Fruit fly (Drosophila melanogaster): ENCODE data around the gene Iml1.

Gene Iml1

DNA sequence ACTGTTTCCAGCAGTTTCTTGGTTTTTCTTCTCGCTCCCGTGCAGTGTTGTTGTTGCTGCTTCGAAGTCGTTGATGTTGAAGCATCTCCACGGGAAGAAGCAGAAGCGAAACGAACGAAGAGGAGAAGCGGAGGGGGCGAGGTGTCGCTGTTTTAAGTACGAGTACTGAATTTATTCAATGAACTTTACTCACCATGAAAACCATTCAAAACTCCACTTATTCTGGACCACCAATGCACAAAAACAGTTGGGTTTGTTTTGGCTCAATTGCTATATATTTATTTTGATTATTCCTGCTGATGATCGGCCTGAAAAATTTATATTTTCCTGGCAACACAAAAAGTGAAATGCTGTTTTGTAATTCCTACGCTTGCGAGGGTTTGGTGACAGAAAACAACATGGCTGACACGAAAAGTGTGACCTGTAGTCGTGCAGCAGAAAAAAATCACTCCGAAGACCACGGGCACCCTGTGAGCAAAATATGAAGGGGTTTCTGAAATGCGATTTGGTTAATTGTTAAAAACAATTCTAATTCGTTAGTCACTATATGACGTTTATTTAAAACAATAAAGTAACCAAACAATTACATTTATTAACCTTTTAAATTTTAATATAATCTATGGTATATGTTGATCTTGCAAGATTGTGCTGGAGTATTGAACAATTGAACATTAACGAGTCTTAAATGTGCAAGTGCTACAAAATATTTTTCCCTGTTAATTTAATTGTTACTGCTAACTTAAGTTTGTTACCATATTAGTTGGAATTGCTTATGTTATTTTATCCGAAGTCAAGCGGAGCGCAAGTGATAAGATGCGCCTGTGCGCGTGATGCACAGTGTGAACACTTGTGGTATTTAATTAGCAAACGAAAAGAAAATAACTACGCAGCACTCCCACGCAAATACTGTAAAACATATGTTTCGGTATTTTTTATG is 34.7 kb upstream of the Iml1 start, which contains the start of gene CG7879 (continued):
- peak; percentile 9 for TF ChIP-seq salm (tag; optimal IDR thresholded peaks at IDR 0.05)
- TF ChIP-seq CHES-1-like (GFP tag; optimal IDR thresholded peaks at IDR 0.05), result no peak
- TF ChIP-seq lov (optimal IDR thresholded peaks at IDR 0.05), result no peak
- no peak for TF ChIP-seq lov (GFP tag; IDR thresholded peaks at IDR 0.05)
- TF ChIP-seq gfzf (GFP tag; optimal IDR thresholded peaks at IDR 0.05), result peak; percentile 84
- no peak for TF ChIP-seq fru (optimal IDR thresholded peaks at IDR 0.05)
- peak; percentile 25 for TF ChIP-seq sisA (GFP tag; IDR thresholded peaks at IDR 0.05)
- TF ChIP-seq hb (GFP tag; IDR thresholded peaks at IDR 0.05; ENCODE audit: partially characterized antibody), result no peak
- peak; percentile 2 for TF ChIP-seq CG10267 (tag; optimal IDR thresholded peaks at IDR 0.05)
- 0 out of 2 replicates have a peak, but pooled peaks have one; percentile 18 for TF ChIP-seq sob (GFP tag; IDR thresholded peaks at IDR 0.05)
- TF ChIP-seq al (GFP tag; IDR thresholded peaks at IDR 0.05), result 0 out of 2 replicates have a peak, but pooled peaks have one; percentile 28
- TF ChIP-seq lilli (GFP tag; optimal IDR thresholded peaks at IDR 0.05), result peak; percentile 25
- TF ChIP-seq CG1603 (tag; optimal IDR thresholded peaks at IDR 0.05), result peak; percentile 55
- 0 out of 2 replicates have a peak, but pooled peaks have one; percentile 14 for TF ChIP-seq CG8765 (GFP tag; IDR thresholded peaks at IDR 0.05)
- peak; percentile 1 for TF ChIP-seq Ssrp (tag; optimal IDR thresholded peaks at IDR 0.05)
- no peak for TF ChIP-seq CG12744 (GFP tag; optimal IDR thresholded peaks at IDR 0.05)
- TF ChIP-seq wor (GFP tag; IDR thresholded peaks at IDR 0.05), result no peak
- 0 out of 2 replicates have a peak, but pooled peaks have one; percentile 13 for TF ChIP-seq H2.0 (GFP tag; IDR thresholded peaks at IDR 0.05)
- TF ChIP-seq trem (tag; optimal IDR thresholded peaks at IDR 0.05), result peak; percentile 0
- TF ChIP-seq CG5953 (GFP tag; IDR thresholded peaks at IDR 0.05), result 0 out of 2 replicates have a peak, but pooled peaks have one; percentile 20
- no peak for TF ChIP-seq Scr (GFP tag; IDR thresholded peaks at IDR 0.05; ENCODE audit: partially characterized antibody)
- TF ChIP-seq CG10209 (GFP tag; optimal IDR thresholded peaks at IDR 0.05), result peak; percentile 16
- peak; percentile 45 for TF ChIP-seq CG3847 (GFP tag; IDR thresholded peaks at IDR 0.05)
- TF ChIP-seq Meics (GFP tag; optimal IDR thresholded peaks at IDR 0.05), result peak; percentile 51
- TF ChIP-seq Gug (GFP tag; IDR thresholded peaks at IDR 0.05), result peak; percentile 19; the same call in 1 of the 4 replicates
- TF ChIP-seq CG4404 (GFP tag; IDR thresholded peaks at IDR 0.05), result no peak
- peak; percentile 25 for TF ChIP-seq Hand (GFP tag; optimal IDR thresholded peaks at IDR 0.05)
- TF ChIP-seq ci (GFP tag; IDR thresholded peaks at IDR 0.05), result peak; percentile 65
- TF ChIP-seq tin (GFP tag; optimal IDR thresholded peaks at IDR 0.05), result peak; percentile 8
- TF ChIP-seq CG12155 (GFP tag; optimal IDR thresholded peaks at IDR 0.05), result peak; percentile 20
- TF ChIP-seq CG10565 (GFP tag; optimal IDR thresholded peaks at IDR 0.05), result no peak
- TF ChIP-seq CG9215 (GFP tag; IDR thresholded peaks at IDR 0.05), result peak; percentile 49; the same call in 1 of the 2 replicates
- TF ChIP-seq chm (GFP tag; IDR thresholded peaks at IDR 0.05), result peak; percentile 62
- TF ChIP-seq CG2199 (GFP tag; IDR thresholded peaks at IDR 0.05), result no peak
- TF ChIP-seq Lhr (GFP tag; optimal IDR thresholded peaks at IDR 0.05), result peak; percentile 27
- TF ChIP-seq gcm (GFP tag; optimal IDR thresholded peaks at IDR 0.05), result peak; percentile 7
- TF ChIP-seq HLHmδ (GFP tag; optimal IDR thresholded peaks at IDR 0.05), result peak; percentile 38
- TF ChIP-seq CG6254 (GFP tag; optimal IDR thresholded peaks at IDR 0.05), result peak; percentile 99
- peak; percentile 81 for TF ChIP-seq Ets65A (GFP tag)
- no peak for TF ChIP-seq CG11723 (GFP tag; optimal IDR thresholded peaks at IDR 0.05)
- no peak for TF ChIP-seq fd3F (GFP tag; optimal IDR thresholded peaks at IDR 0.05)
- peak; percentile 68 for TF ChIP-seq CG30403 (GFP tag; optimal IDR thresholded peaks at IDR 0.05)
- no peak for TF ChIP-seq wdn (GFP tag; IDR thresholded peaks at IDR 0.05)
- TF ChIP-seq ewg (GFP tag; optimal IDR thresholded peaks at IDR 0.05), result peak; percentile 33
- TF ChIP-seq CG7556 (GFP tag; optimal IDR thresholded peaks at IDR 0.05), result no peak
- TF ChIP-seq CG8924 (tag; optimal IDR thresholded peaks at IDR 0.05), result peak; percentile 47
- no peak for TF ChIP-seq Drgx (GFP tag; IDR thresholded peaks at IDR 0.05)
- peak; percentile 20; the same call in 1 of the 2 replicates for TF ChIP-seq CG1024 (GFP tag; IDR thresholded peaks at IDR 0.05)
- no peak for TF ChIP-seq corto (GFP tag; optimal IDR thresholded peaks at IDR 0.05)

Measured in whole organism, embryonic.